Worm (Caenorhabditis elegans) whole organism, late embryonic: ENCODE measurements around the gene unc-77.

Experiments used
- ama-1 ChIP-seq: fragments of 150-350 bp; optimal IDR thresholded peaks from 2 replicates; lab custom pipeline; 2014
- ceh-34 ChIP-seq: sonication (generic microtip); optimal IDR thresholded peaks from 2 replicates; lab custom pipeline; 2016; ENCODE audit warnings: mild to moderate bottlenecking, missing genetic modification characterization, missing compliant biosample characterization
- dmd-4 ChIP-seq: sonication (generic microtip); optimal IDR thresholded peaks from 2 replicates; lab custom pipeline; 2016; ENCODE audit warnings: borderline replicate concordance, missing genetic modification characterization, missing compliant biosample characterization
- hlh-15 ChIP-seq: sonication (generic microtip); optimal IDR thresholded peaks from 2 replicates; lab custom pipeline; 2016; ENCODE audit warnings: missing genetic modification characterization, missing compliant biosample characterization
- hlh-30 ChIP-seq: sonication (generic microtip); optimal IDR thresholded peaks from 2 replicates; lab custom pipeline; 2017; ENCODE audit warnings: antibody characterized with exemption, missing genetic modification characterization, missing compliant biosample characterization; ENCODE audit not compliant: insufficient read depth
- lim-6 ChIP-seq: sonication (generic microtip); optimal IDR thresholded peaks from 2 replicates; lab custom pipeline; 2016; ENCODE audit warnings: missing genetic modification characterization, missing compliant biosample characterization
- lin-11 ChIP-seq: fragments of 200-800 bp; sonication (Bioruptor generic); optimal IDR thresholded peaks from 2 replicates; lab custom pipeline; 2018; ENCODE audit warnings: mild to moderate bottlenecking, missing genetic modification characterization, missing compliant biosample characterization
- mec-3 ChIP-seq: sonication (generic microtip); optimal IDR thresholded peaks from 2 replicates; lab custom pipeline; 2016; ENCODE audit warnings: borderline replicate concordance, missing genetic modification characterization, missing compliant biosample characterization
- pat-9 ChIP-seq: fragments of 200-800 bp; sonication (Bioruptor generic); optimal IDR thresholded peaks from 2 replicates; lab custom pipeline; 2018; ENCODE audit warnings: mild to moderate bottlenecking, missing genetic modification characterization, moderate library complexity, missing compliant biosample characterization
- pha-2 ChIP-seq: sonication (generic microtip); optimal IDR thresholded peaks from 2 replicates; lab custom pipeline; 2017; ENCODE audit warnings: mild to moderate bottlenecking, missing genetic modification characterization, missing compliant biosample characterization
- pha-4 ChIP-seq: fragments of 150-350 bp; optimal IDR thresholded peaks from 2 replicates; lab custom pipeline; 2018; ENCODE audit warnings: missing biosample characterization, missing genetic modification reagents, missing genetic modification characterization
- pros-1 ChIP-seq: fragments of 150-350 bp; optimal IDR thresholded peaks from 2 replicates; lab custom pipeline; 2014; ENCODE audit warnings: missing biosample characterization, missing genetic modification reagents, missing genetic modification characterization
- unc-55 ChIP-seq: sonication (generic microtip); optimal IDR thresholded peaks from 2 replicates; lab custom pipeline; 2017; ENCODE audit warnings: missing biosample characterization, missing genetic modification reagents, missing genetic modification characterization

ce11 chrIV:6227974-6228373, 44.3 kb upstream of the unc-77 start, which contains the start of gene C49A9.1:
- TF ChIP-seq pha-4 (no peak), pros-1 (tag; lab: Kevin White, UChicago) (no peak), lin-11 (tag; lab: Kevin White, UChicago) (no peak), mec-3 (tag; lab: Kevin White, UChicago) (no peak), unc-55 (GFP tag; lab: Kevin White, UChicago) (no peak), ceh-34 (no peak), hlh-15 (tag; lab: Kevin White, UChicago) (no peak), ama-1 (lab: Kevin White, UChicago) (no peak), hlh-30 (no peak), pat-9 (tag; lab: Kevin White, UChicago) (no peak), pha-2 (tag; lab: Kevin White, UChicago) (no peak), dmd-4 (tag; lab: Kevin White, UChicago) (no peak), lim-6 (tag; lab: Kevin White, UChicago) (no peak)
